Fruit fly (Drosophila melanogaster): ENCODE measurements around the gene CG32264.

Gene CG32264

DNA sequence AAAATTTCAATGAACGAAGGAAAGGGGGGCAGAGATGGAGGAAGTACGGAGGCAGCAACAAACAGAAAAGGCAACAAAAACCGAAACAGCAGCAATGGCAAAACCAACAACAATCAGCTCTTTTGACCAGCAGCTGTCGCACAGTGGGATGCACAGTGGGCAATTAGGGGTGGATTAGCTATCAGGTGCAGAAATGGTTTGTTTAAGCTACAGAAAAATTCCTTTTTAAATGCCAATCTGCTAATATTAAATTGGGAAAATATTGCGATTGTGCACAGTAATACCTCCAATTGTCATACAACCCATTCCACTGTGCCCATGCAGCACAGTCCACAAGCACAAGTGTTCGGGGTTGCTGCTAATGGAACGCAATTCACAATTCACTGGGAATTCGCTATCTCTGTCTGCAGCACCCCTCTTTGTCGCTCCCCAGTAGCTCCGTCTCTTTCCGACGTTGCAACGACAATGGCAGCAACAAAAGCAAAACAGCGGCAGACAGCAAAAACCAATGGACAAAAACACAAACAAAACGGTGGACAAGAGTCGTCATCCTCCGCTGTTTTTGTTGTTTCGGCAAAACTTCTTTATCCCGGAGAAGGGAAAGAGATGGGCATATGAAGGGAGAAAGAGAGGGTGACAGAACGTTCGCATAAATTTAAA, 21.1 kb downstream of the CG32264 start (continued):
- TF ChIP-seq dmrt11E (tag; optimal IDR thresholded peaks at IDR 0.05) (peak; percentile 94), az2 (GFP tag; optimal IDR thresholded peaks at IDR 0.05) (peak; percentile 96), ewg (GFP tag; optimal IDR thresholded peaks at IDR 0.05) (peak; percentile 92), CG8478 (optimal IDR thresholded peaks at IDR 0.05) (peak; percentile 75), chm (GFP tag; IDR thresholded peaks at IDR 0.05) (peak; percentile 93), CG15479 (GFP tag; optimal IDR thresholded peaks at IDR 0.05) (peak; percentile 58), Med (GFP tag) (peak; percentile 99), CG7928 (GFP tag; optimal IDR thresholded peaks at IDR 0.05) (peak; percentile 39), CG43689 (GFP tag; IDR thresholded peaks at IDR 0.05) (peak; percentile 93), CG7839 (tag; optimal IDR thresholded peaks at IDR 0.05) (peak; percentile 91), wor (GFP tag; IDR thresholded peaks at IDR 0.05) (peak; percentile 94), dati (GFP tag; IDR thresholded peaks at IDR 0.05) (peak; percentile 93), CG7271 (tag; optimal IDR thresholded peaks at IDR 0.05) (peak; percentile 62), lbe (GFP tag; optimal IDR thresholded peaks at IDR 0.05) (peak; percentile 95), CG10209 (GFP tag; optimal IDR thresholded peaks at IDR 0.05) (peak; percentile 94), odd (GFP tag; optimal IDR thresholded peaks at IDR 0.05) (peak; percentile 87), pb (GFP tag; optimal IDR thresholded peaks at IDR 0.05) (peak; percentile 92), mld (GFP tag; IDR thresholded peaks at IDR 0.05; ENCODE audit: partially characterized antibody) (no peak), gcm (GFP tag; optimal IDR thresholded peaks at IDR 0.05) (peak; percentile 90), CG12104 (GFP tag; optimal IDR thresholded peaks at IDR 0.05) (peak; percentile 57), Trl (optimal IDR thresholded peaks at IDR 0.05) (no peak), Trl (GFP tag; optimal IDR thresholded peaks at IDR 0.05) (peak; percentile 96), CG12659 (GFP tag; optimal IDR thresholded peaks at IDR 0.05) (peak; percentile 93), CG4360 (GFP tag; IDR thresholded peaks at IDR 0.05) (peak; percentile 86), knrl (GFP tag; IDR thresholded peaks at IDR 0.05; ENCODE audit: partially characterized antibody) (peak; percentile 43; the same call in 1 of the 3 replicates), maf-S (GFP tag; optimal IDR thresholded peaks at IDR 0.05) (peak; percentile 91), zf30C (GFP tag; optimal IDR thresholded peaks at IDR 0.05) (no peak), Elba2 (GFP tag; optimal IDR thresholded peaks at IDR 0.05) (peak; percentile 91), CG8290 (GFP tag; optimal IDR thresholded peaks at IDR 0.05) (peak; percentile 55), CG8290 (tag; optimal IDR thresholded peaks at IDR 0.05) (peak in 1 of 2 experiments; percentile 99), Dll (GFP tag; IDR thresholded peaks at IDR 0.05; ENCODE audit: partially characterized antibody) (0 out of 4 replicates have a peak, but pooled peaks have one; percentile 29), luna (GFP tag; optimal IDR thresholded peaks at IDR 0.05) (peak; percentile 80), Gug (GFP tag; IDR thresholded peaks at IDR 0.05) (peak; percentile 97), Dp (GFP tag; optimal IDR thresholded peaks at IDR 0.05) (no peak), ham (GFP tag; IDR thresholded peaks at IDR 0.05) (peak; percentile 73), fd64A (GFP tag; optimal IDR thresholded peaks at IDR 0.05) (peak; percentile 67), Dref (GFP tag; IDR thresholded peaks at IDR 0.05) (no peak), h (optimal IDR thresholded peaks at IDR 0.05) (no peak), crp (GFP tag; optimal IDR thresholded peaks at IDR 0.05) (peak in 1 of 2 experiments; percentile 25), Oaz (GFP tag; IDR thresholded peaks at IDR 0.05) (peak; percentile 93), CG11696 (GFP tag; IDR thresholded peaks at IDR 0.05) (peak; percentile 84), CG31224 (GFP tag; IDR thresholded peaks at IDR 0.05) (peak; percentile 90), grau (tag; optimal IDR thresholded peaks at IDR 0.05) (peak; percentile 92), trem (tag; optimal IDR thresholded peaks at IDR 0.05) (peak; percentile 67), CG17359 (tag; optimal IDR thresholded peaks at IDR 0.05) (peak; percentile 92), Mrtf (GFP tag; IDR thresholded peaks at IDR 0.05) (peak; percentile 94), CG34422 (GFP tag; IDR thresholded peaks at IDR 0.05) (peak; percentile 98), lmd (GFP tag; IDR thresholded peaks at IDR 0.05) (peak; percentile 97), scrt (GFP tag; optimal IDR thresholded peaks at IDR 0.05) (peak; percentile 63), pum (GFP tag; optimal IDR thresholded peaks at IDR 0.05) (peak; percentile 95), Ada2b (GFP tag; IDR thresholded peaks at IDR 0.05) (peak; percentile 96)
